Worm (Caenorhabditis elegans) whole organism, L4/young adult: Measurements from ENCODE around the gene F25B3.2.

Experiments used
- dao-5 ChIP-seq: sonication (generic microtip); optimal IDR thresholded peaks from 2 replicates; lab custom pipeline; 2016; ENCODE audit warnings: missing genotype, missing genetic modification characterization, moderate library complexity, missing compliant biosample characterization
- him-1 ChIP-seq: sonication (generic microtip); optimal IDR thresholded peaks from 2 replicates; lab custom pipeline; 2016; ENCODE audit warnings: missing genotype, missing genetic modification reagents, missing genetic modification characterization, missing compliant biosample characterization

ce11 chrV:9622834-9623233 lies 45.7 kb downstream of the F25B3.2 start, which contains the start of gene idpc-5:
- TF ChIP-seq dao-5 (tag; lab: Kevin White, UChicago) (no peak), him-1 (tag; lab: Kevin White, UChicago) (no peak)
